Comparison of ENCODE assay signal across 7 worm cellular contexts in genomic region chrV:13166582-13166981, ce11.
A peak's percentile ranks its signal among the peaks of the same experiment; 100 is the strongest.
TF ChIP-seq lines count a peak whose summit lies in the region.

No protein-coding gene starts in this region.

TF ChIP-seq in whole organism, L1 larva, 84 proteins besides CTCF, POLR2A, EP300 and RAD21:
- TF ChIP-seq tbx-2 (tag; optimal IDR thresholded peaks at IDR 0.05; lab: Kevin White, UChicago) (no peak), unc-86 (tag; optimal IDR thresholded peaks at IDR 0.05; lab: Kevin White, UChicago) (no peak), dsc-1 (tag; optimal IDR thresholded peaks at IDR 0.05; lab: Kevin White, UChicago) (no peak), rnt-1 (tag; optimal IDR thresholded peaks at IDR 0.05; lab: Kevin White, UChicago) (no peak), lin-14 (GFP tag; optimal IDR thresholded peaks at IDR 0.05; lab: Kevin White, UChicago) (peak; percentile 60)

TF ChIP-seq in whole organism, L2 larva, 48 proteins besides CTCF, POLR2A, EP300 and RAD21:
- peak; percentile 35 for TF ChIP-seq zag-1 (tag; optimal IDR thresholded peaks at IDR 0.05; lab: Kevin White, UChicago)
- no peak for TF ChIP-seq mdl-1 (tag; optimal IDR thresholded peaks at IDR 0.05; lab: Kevin White, UChicago)
- no peak for TF ChIP-seq fos-1 (tag; optimal IDR thresholded peaks at IDR 0.05; lab: Kevin White, UChicago)
- no peak for TF ChIP-seq sma-3 (GFP tag; optimal IDR thresholded peaks at IDR 0.05; lab: Kevin White, UChicago)
- no peak for TF ChIP-seq nhr-11 (tag; optimal IDR thresholded peaks at IDR 0.05; lab: Kevin White, UChicago)
- peak; percentile 6 for TF ChIP-seq unc-55 (GFP tag; optimal IDR thresholded peaks at IDR 0.05; lab: Kevin White, UChicago)
- TF ChIP-seq aly-2 (tag; optimal IDR thresholded peaks at IDR 0.05; lab: Kevin White, UChicago), result no peak

TF ChIP-seq in whole organism, L3 larva, 47 proteins besides CTCF, POLR2A, EP300 and RAD21:
- TF ChIP-seq fkh-10 (GFP tag; optimal IDR thresholded peaks at IDR 0.05; lab: Kevin White, UChicago), result no peak
- TF ChIP-seq egl-27 (tag; optimal IDR thresholded peaks at IDR 0.05; lab: Kevin White, UChicago), result no peak
- TF ChIP-seq hmg-11 (tag; optimal IDR thresholded peaks at IDR 0.05; lab: Kevin White, UChicago), result peak; percentile 4

TF ChIP-seq in whole organism, L4 larva, 104 proteins besides CTCF, POLR2A, EP300 and RAD21:
- TF ChIP-seq aha-1 (tag; lab: Kevin White, UChicago), result peak; percentile 93
- TF ChIP-seq dmd-8 (GFP tag; IDR thresholded peaks at IDR 0.05; lab: Robert Waterston, UW), result no peak
- peak; percentile 34 for TF ChIP-seq hlh-30 (tag; optimal IDR thresholded peaks at IDR 0.05; lab: Kevin White, UChicago; ENCODE audit: insufficient read depth)
- no peak for TF ChIP-seq nhr-11 (tag; optimal IDR thresholded peaks at IDR 0.05; lab: Kevin White, UChicago)

TF ChIP-seq in whole organism, early embryonic, 17 proteins besides CTCF, POLR2A, EP300 and RAD21:
- TF ChIP-seq B0310.2 (tag; optimal IDR thresholded peaks at IDR 0.05; lab: Kevin White, UChicago) (no peak), scrt-1 (GFP tag; IDR thresholded peaks at IDR 0.05; lab: Robert Waterston, UW) (0 out of 2 replicates have a peak, but pooled peaks have one; percentile 17), hnd-1 (tag; optimal IDR thresholded peaks at IDR 0.05; lab: Kevin White, UChicago) (no peak), tbx-37 (GFP tag; conservative IDR thresholded peaks at IDR 0.05; lab: Robert Waterston, UW) (no peak)

TF ChIP-seq in whole organism, late embryonic, 69 proteins besides CTCF, POLR2A, EP300 and RAD21:
- peak; percentile 15 for TF ChIP-seq hlh-30 (tag; optimal IDR thresholded peaks at IDR 0.05; lab: Kevin White, UChicago; ENCODE audit: insufficient read depth)
- no peak for TF ChIP-seq che-1 (tag; optimal IDR thresholded peaks at IDR 0.05; lab: Kevin White, UChicago)
- no peak for TF ChIP-seq fax-1 (tag; optimal IDR thresholded peaks at IDR 0.05; lab: Kevin White, UChicago)
- TF ChIP-seq ahr-1 (tag; optimal IDR thresholded peaks at IDR 0.05; lab: Kevin White, UChicago), result no peak
- TF ChIP-seq nfya-1 (tag; optimal IDR thresholded peaks at IDR 0.05; lab: Kevin White, UChicago), result no peak
- no peak for TF ChIP-seq C38D4.7 (GFP tag; optimal IDR thresholded peaks at IDR 0.05; lab: Kevin White, UChicago)
- no peak for TF ChIP-seq nhr-232 (tag; optimal IDR thresholded peaks at IDR 0.05; lab: Kevin White, UChicago)
- no peak for TF ChIP-seq elt-2 (tag; optimal IDR thresholded peaks at IDR 0.05; lab: Kevin White, UChicago)
- TF ChIP-seq ceh-18 (tag; optimal IDR thresholded peaks at IDR 0.05; lab: Kevin White, UChicago), result no peak
- TF ChIP-seq lin-11 (tag; optimal IDR thresholded peaks at IDR 0.05; lab: Kevin White, UChicago), result no peak
- peak; percentile 22 for TF ChIP-seq unc-42 (tag; optimal IDR thresholded peaks at IDR 0.05; lab: Kevin White, UChicago)
TF ChIP-seq in whole organism, late embryonic: peak in this region for 2.

TF ChIP-seq in whole organism, young adult, 124 proteins besides CTCF, POLR2A, EP300 and RAD21:
- no peak for TF ChIP-seq zim-3 (tag; optimal IDR thresholded peaks at IDR 0.05; lab: Kevin White, UChicago)
- TF ChIP-seq bed-1 (GFP tag; IDR thresholded peaks at IDR 0.05; lab: Robert Waterston, UW), result 0 out of 2 replicates have a peak, but pooled peaks have one; percentile 44
TF ChIP-seq in whole organism, young adult: peak in this region for 1.
